Fruit fly (Drosophila melanogaster) whole organism, embryonic: ENCODE results near the gene CG32170.

Experiments used
- Bgb ChIP-seq: fragments of 200-800 bp; sonication (Bioruptor generic); IDR thresholded peaks from 2 replicates; pipeline ENCODE4 v1.3.6; 2022; ENCODE audit warnings: missing biosample characterization, missing genetic modification characterization; ENCODE audit not compliant: partially characterized antibody
- Blimp-1 ChIP-seq: fragments of 200-800 bp; sonication (Bioruptor generic); optimal IDR thresholded peaks from 3 replicates; lab custom pipeline; 2018; ENCODE audit warnings: missing biosample characterization, missing genetic modification characterization, mild to moderate bottlenecking, moderate library complexity, missing genetic modification reagents
- CG12659 ChIP-seq: fragments of 200-800 bp; sonication (Bioruptor generic); optimal IDR thresholded peaks from 3 replicates; lab custom pipeline; 2017; ENCODE audit warnings: mild to moderate bottlenecking, missing biosample characterization, missing genetic modification reagents, missing genetic modification characterization
- CG14710 ChIP-seq: fragments of 200-800 bp; sonication (Bioruptor generic); optimal IDR thresholded peaks from 3 replicates; lab custom pipeline; 2019; ENCODE audit warnings: missing biosample characterization, mild to moderate bottlenecking, missing genetic modification characterization, moderate library complexity
- CG15479 ChIP-seq: fragments of 200-800 bp; sonication (Bioruptor generic); optimal IDR thresholded peaks from 3 replicates; lab custom pipeline; 2019; ENCODE audit warnings: missing biosample characterization, mild to moderate bottlenecking, missing genetic modification characterization, moderate library complexity
- CG15514 ChIP-seq: fragments of 200-800 bp; sonication (Bioruptor generic); optimal IDR thresholded peaks from 3 replicates; lab custom pipeline; 2017; ENCODE audit warnings: missing biosample characterization, missing genetic modification characterization, mild to moderate bottlenecking, moderate library complexity, missing genetic modification reagents
- CG16813 ChIP-seq: fragments of 200-800 bp; sonication (Bioruptor generic); IDR thresholded peaks from 3 replicates; pipeline ENCODE4 v1.3.6; 2022; ENCODE audit warnings: missing biosample characterization, missing genetic modification characterization; ENCODE audit not compliant: partially characterized antibody
- CG1832 ChIP-seq: fragments of 200-800 bp; sonication (Bioruptor generic); optimal IDR thresholded peaks from 2 replicates; lab custom pipeline; 2017; ENCODE audit warnings: missing biosample characterization, mild to moderate bottlenecking, missing genetic modification characterization, inconsistent platforms
- CG18599 ChIP-seq: fragments of 200-800 bp; sonication (Bioruptor generic); optimal IDR thresholded peaks from 3 replicates; lab custom pipeline; 2017; ENCODE audit warnings: missing biosample characterization, missing genetic modification characterization, mild to moderate bottlenecking, moderate library complexity, missing genetic modification reagents
- CG2120 ChIP-seq: fragments of 200-800 bp; sonication (Bioruptor generic); optimal IDR thresholded peaks from 3 replicates; lab custom pipeline; 2016; ENCODE audit warnings: missing biosample characterization, missing genetic modification characterization
- CG2199 ChIP-seq: fragments of 200-800 bp; sonication (Bioruptor generic); IDR thresholded peaks from 3 replicates; pipeline ENCODE4 v1.3.6; 2022; ENCODE audit warnings: missing biosample characterization, missing genetic modification characterization
- CG31441 ChIP-seq: fragments of 200-800 bp; sonication (Bioruptor generic); IDR thresholded peaks from 2 replicates; pipeline ENCODE4 v1.3.6; 2022; ENCODE audit warnings: missing biosample characterization, missing genetic modification characterization
- CG3726 ChIP-seq: fragments of 200-800 bp; sonication (Bioruptor generic); IDR thresholded peaks from 3 replicates; pipeline ENCODE4, ENCODE4 v1.3.6; 2022; ENCODE audit warnings: missing biosample characterization, missing genetic modification characterization
- CG4360 ChIP-seq: fragments of 200-800 bp; sonication (Bioruptor generic); IDR thresholded peaks from 2 replicates; pipeline ENCODE4 v1.3.6; 2022; ENCODE audit warnings: missing biosample characterization, missing genetic modification characterization
- CG6689 ChIP-seq: fragments of 200-800 bp; sonication (Bioruptor generic); IDR thresholded peaks from 2 replicates; pipeline ENCODE4 v1.3.6; 2022; ENCODE audit warnings: missing biosample characterization, missing genetic modification characterization
- CG8290 ChIP-seq, 3 experiments: fragments of 200-800 bp; sonication (Bioruptor generic); optimal IDR thresholded peaks; 2 replicates each; lab custom pipeline; 2016 to 2019; ENCODE audit warnings: missing biosample characterization in 3 of 3, missing genetic modification characterization in 3 of 3, mild to moderate bottlenecking in 2 of 3, moderate library complexity in 1 of 3
- CG8924 ChIP-seq: fragments of 200-800 bp; optimal IDR thresholded peaks from 3 replicates; lab custom pipeline; 2019; ENCODE audit warnings: missing biosample characterization, mild to moderate bottlenecking, missing genetic modification characterization, moderate library complexity
- CkIIα-i1 ChIP-seq: fragments of 200-800 bp; sonication (Bioruptor generic); IDR thresholded peaks from 2 replicates; pipeline ENCODE4 v1.3.6; 2022; ENCODE audit warnings: missing biosample characterization, missing genetic modification characterization
- D19A ChIP-seq: fragments of 200-800 bp; optimal IDR thresholded peaks from 3 replicates; lab custom pipeline; 2019; ENCODE audit warnings: missing biosample characterization, mild to moderate bottlenecking, missing genetic modification characterization, moderate library complexity
- Dp ChIP-seq: fragments of 200-800 bp; sonication (Bioruptor generic); optimal IDR thresholded peaks from 2 replicates; lab custom pipeline; 2018; ENCODE audit warnings: missing biosample characterization, mild to moderate bottlenecking, missing genetic modification characterization, moderate library complexity
- Dref ChIP-seq: fragments of 200-800 bp; sonication (Bioruptor generic); IDR thresholded peaks from 2 replicates; pipeline ENCODE4 v1.3.6; 2022; ENCODE audit warnings: missing biosample characterization, missing genetic modification characterization
- E2f1 ChIP-seq: fragments of 200-800 bp; sonication (Bioruptor generic); IDR thresholded peaks from 2 replicates; pipeline ENCODE4 v1.3.6; 2022; ENCODE audit warnings: missing biosample characterization, missing genetic modification characterization
- H2.0 ChIP-seq: fragments of 200-800 bp; sonication (Bioruptor generic); IDR thresholded peaks from 2 replicates; pipeline ENCODE4 v1.3.6; 2022; ENCODE audit warnings: missing biosample characterization, missing genetic modification characterization
- Hmr ChIP-seq: fragments of 200-800 bp; sonication (Bioruptor generic); optimal IDR thresholded peaks from 3 replicates; lab custom pipeline; 2017; ENCODE audit warnings: mild to moderate bottlenecking, missing biosample characterization, missing genetic modification reagents, missing genetic modification characterization
- Hmx ChIP-seq: fragments of 200-800 bp; sonication (Bioruptor generic); optimal IDR thresholded peaks from 2 replicates; lab custom pipeline; 2016; ENCODE audit warnings: missing biosample characterization, missing genetic modification characterization
- Hr51 ChIP-seq, 2 experiments: fragments of 200-800 bp; sonication (Bioruptor generic); optimal IDR thresholded peaks; 2 replicates in 1 of 2; 3 replicates in 1 of 2; lab custom pipeline; 2016 to 2018; ENCODE audit warnings: missing biosample characterization in 2 of 2, missing genetic modification characterization in 2 of 2, mild to moderate bottlenecking in 1 of 2, moderate library complexity in 1 of 2
- MTF-1 ChIP-seq: fragments of 200-800 bp; sonication (Bioruptor generic); optimal IDR thresholded peaks from 2 replicates; lab custom pipeline; 2018; ENCODE audit warnings: missing biosample characterization, mild to moderate bottlenecking, missing genetic modification characterization, borderline replicate concordance
- Max ChIP-seq: fragments of 200-800 bp; sonication (Bioruptor generic); optimal IDR thresholded peaks from 2 replicates; lab custom pipeline; 2016; ENCODE audit warnings: missing biosample characterization, mild to moderate bottlenecking, missing genetic modification characterization
- NC2β ChIP-seq: fragments of 200-800 bp; sonication (Bioruptor generic); optimal IDR thresholded peaks from 2 replicates; lab custom pipeline; 2016; ENCODE audit warnings: missing biosample characterization, missing genetic modification characterization
- Pdp1 ChIP-seq, 2 experiments: fragments of 200-800 bp; sonication (Bioruptor generic); optimal IDR thresholded peaks; 3 replicates each; lab custom pipeline; 2016; ENCODE audit warnings: missing biosample characterization in 2 of 2, missing genetic modification characterization in 2 of 2, mild to moderate bottlenecking in 1 of 2, moderate library complexity in 1 of 2
- Sin3A ChIP-seq: fragments of >200 bp; optimal IDR thresholded peaks from 2 replicates; lab custom pipeline; 2018
- Sox102F ChIP-seq: fragments of 200-800 bp; sonication (Bioruptor generic); optimal IDR thresholded peaks from 2 replicates; lab custom pipeline; 2018; ENCODE audit warnings: missing biosample characterization, mild to moderate bottlenecking, missing genetic modification characterization, moderate library complexity
- grau ChIP-seq: fragments of 200-800 bp; optimal IDR thresholded peaks from 3 replicates; lab custom pipeline; 2019; ENCODE audit warnings: missing biosample characterization, mild to moderate bottlenecking, missing genetic modification characterization, moderate library complexity
- nmo ChIP-seq: fragments of 200-800 bp; sonication (Bioruptor generic); optimal IDR thresholded peaks from 2 replicates; lab custom pipeline; 2018; ENCODE audit warnings: missing biosample characterization, mild to moderate bottlenecking, missing genetic modification characterization, moderate library complexity
- sd ChIP-seq: fragments of 200-800 bp; sonication (Bioruptor generic); optimal IDR thresholded peaks from 3 replicates; lab custom pipeline; 2018; ENCODE audit warnings: missing biosample characterization, mild to moderate bottlenecking, missing genetic modification characterization, moderate library complexity
- sens ChIP-seq: fragments of 200-800 bp; sonication (Bioruptor generic); peaks from one replicate; lab custom pipeline; 2016; ENCODE audit warnings: missing biosample characterization, missing genetic modification characterization
- ssp ChIP-seq: fragments of 200-800 bp; sonication (Bioruptor generic); IDR thresholded peaks from 2 replicates; pipeline ENCODE4 v1.3.6; 2022; ENCODE audit warnings: missing biosample characterization, missing genetic modification characterization
- wek ChIP-seq: fragments of 200-800 bp; sonication (Bioruptor generic); optimal IDR thresholded peaks from 3 replicates; lab custom pipeline; 2018; ENCODE audit warnings: missing biosample characterization, mild to moderate bottlenecking, missing genetic modification characterization, moderate library complexity

CG32170 gene

DNA sequence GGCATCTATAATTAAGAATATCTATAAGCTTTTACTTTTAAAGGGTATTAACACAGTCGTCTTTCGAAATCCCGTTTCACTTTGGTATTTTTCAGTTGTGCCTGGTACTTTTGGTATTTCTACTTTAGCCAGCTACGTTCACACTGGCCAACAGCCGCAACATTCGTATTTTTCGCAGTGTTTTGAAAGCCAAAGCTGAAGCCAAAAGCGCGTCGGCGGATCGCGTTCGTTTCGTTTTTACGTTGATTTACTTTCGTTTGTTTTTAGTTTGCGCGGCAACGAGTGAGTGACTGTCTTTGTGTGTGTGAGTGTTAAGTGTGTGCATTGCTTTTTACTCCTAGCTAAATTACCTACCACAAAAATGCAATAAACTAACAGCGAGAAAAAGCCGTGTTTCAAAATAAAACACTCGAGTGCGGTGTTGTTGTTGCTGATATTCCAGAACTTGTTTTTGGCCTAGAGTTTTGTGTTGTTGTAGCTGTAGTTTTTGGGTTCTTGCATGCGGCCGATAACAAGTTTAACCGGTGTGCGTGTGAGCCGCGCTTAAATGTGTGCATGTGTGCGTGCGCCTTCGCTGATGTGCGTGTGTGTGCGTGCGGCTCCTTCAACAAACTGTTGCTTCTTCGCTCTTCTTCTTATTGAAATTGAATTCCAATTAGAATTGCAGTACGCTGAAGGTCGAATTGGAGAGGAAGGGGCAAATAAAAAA lies 11.8 kb upstream of the CG32170 start, which contains the start of gene Lmpt (continued):
- TF ChIP-seq Blimp-1 (peak; percentile 77), Max (GFP tag; lab: Kevin White, UChicago) (no peak), Hmr (peak; percentile 7), nmo (GFP tag; lab: Kevin White, UChicago) (peak; percentile 4), CG15514 (GFP tag; lab: Kevin White, UChicago) (peak; percentile 48), CG8290 (GFP tag; optimal IDR thresholded peaks at IDR 0.05; lab: Kevin White, UChicago) (peak; percentile 7), CG8290 (tag; optimal IDR thresholded peaks at IDR 0.05; lab: Kevin White, UChicago) (peak in 1 of 2 experiments; percentile 49), E2f1 (no peak), CG4360 (GFP tag; lab: Robert Waterston, UW) (peak; percentile 49), sens (GFP tag; lab: Kevin White, UChicago) (peak; percentile 73), CG2120 (GFP tag; lab: Kevin White, UChicago) (peak; percentile 13), Pdp1 (GFP tag; optimal IDR thresholded peaks at IDR 0.05; lab: Kevin White, UChicago) (peak in 1 of 2 experiments; percentile 45), CG12659 (peak; percentile 59), CG14710 (tag; lab: Kevin White, UChicago) (peak; percentile 39), ssp (GFP tag; lab: Robert Waterston, UW) (no peak), CG8924 (peak; percentile 0), grau (peak; percentile 14), Dp (GFP tag; lab: Kevin White, UChicago) (peak; percentile 75), CG6689 (GFP tag; lab: Robert Waterston, UW) (0 out of 2 replicates have a peak, but pooled peaks have one; percentile 9), D19A (tag; lab: Kevin White, UChicago) (peak; percentile 99), CG2199 (GFP tag; lab: Robert Waterston, UW) (0 out of 3 replicates have a peak, but pooled peaks have one; percentile 58), Sin3A (lab: Kevin White, UChicago) (peak; percentile 38), Sox102F (GFP tag; lab: Kevin White, UChicago) (no peak), Bgb (peak; percentile 31; the same call in 1 of the 2 replicates), CG31441 (GFP tag; lab: Robert Waterston, UW) (peak; percentile 28; the same call in 1 of the 2 replicates)

DNA sequence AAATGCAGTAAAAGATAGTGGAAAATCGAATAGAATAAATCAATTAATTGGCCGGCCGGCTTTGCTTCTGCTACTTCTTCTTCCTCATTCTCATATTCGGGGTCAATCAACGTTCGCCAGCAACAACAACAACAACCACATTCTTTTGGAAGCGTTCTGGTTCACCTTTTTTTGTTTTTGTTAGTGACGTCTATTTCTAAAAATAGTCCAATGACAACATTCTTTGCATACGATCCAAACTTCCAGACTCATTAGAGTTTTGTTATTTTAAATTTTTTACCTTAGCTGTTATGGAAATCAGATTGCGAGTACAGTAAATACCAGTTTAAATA lies 11.3 kb upstream of the CG32170 start:
- TF ChIP-seq MTF-1 (GFP tag; lab: Kevin White, UChicago) (no peak), CG3726 (GFP tag; lab: Robert Waterston, UW) (no peak), NC2β (GFP tag; lab: Kevin White, UChicago) (no peak), Dref (GFP tag; lab: Robert Waterston, UW) (no peak), CG16813 (GFP tag; lab: Robert Waterston, UW) (no peak), Hr51 (GFP tag; optimal IDR thresholded peaks at IDR 0.05; lab: Kevin White, UChicago) (no peak), CG15479 (GFP tag; lab: Kevin White, UChicago) (no peak), CG1832 (GFP tag; lab: Kevin White, UChicago) (no peak), sens (GFP tag; lab: Kevin White, UChicago) (peak; percentile 22), CG18599 (no peak), Hmx (GFP tag; lab: Kevin White, UChicago) (no peak), sd (tag; lab: Kevin White, UChicago) (peak; percentile 96), CkIIα-i1 (no peak), wek (GFP tag; lab: Kevin White, UChicago) (no peak), H2.0 (GFP tag; lab: Robert Waterston, UW) (no peak)
